Fruit fly (Drosophila melanogaster) whole organism, embryonic: ENCODE data around the gene CG7970.

ENCODE experiments used
- Ada2b ChIP-seq: fragments of 200-800 bp; sonication (Bioruptor generic); IDR thresholded peaks from 2 replicates; pipeline ENCODE4 v1.3.6; 2022; ENCODE audit warnings: missing biosample characterization, missing genetic modification characterization
- Asciz ChIP-seq: fragments of 200-800 bp; sonication (Bioruptor generic); optimal IDR thresholded peaks from 2 replicates; lab custom pipeline; 2017; ENCODE audit warnings: missing biosample characterization, mild to moderate bottlenecking, missing genetic modification characterization, missing genetic modification reagents
- Atf3 ChIP-seq: fragments of 200-800 bp; sonication (Bioruptor generic); optimal IDR thresholded peaks from 3 replicates; lab custom pipeline; 2016; ENCODE audit warnings: missing biosample characterization, missing genetic modification characterization
- Bgb ChIP-seq: fragments of 200-800 bp; sonication (Bioruptor generic); IDR thresholded peaks from 2 replicates; pipeline ENCODE4 v1.3.6; 2022; ENCODE audit warnings: missing biosample characterization, missing genetic modification characterization; ENCODE audit not compliant: partially characterized antibody
- CG11695 ChIP-seq: fragments of 200-800 bp; sonication (Bioruptor generic); IDR thresholded peaks from 3 replicates; pipeline ENCODE4 v1.3.6; 2022; ENCODE audit warnings: missing biosample characterization, missing genetic modification characterization
- CG12299 ChIP-seq: fragments of 200-800 bp; sonication (Bioruptor generic); optimal IDR thresholded peaks from 2 replicates; lab custom pipeline; 2018; ENCODE audit warnings: missing biosample characterization, mild to moderate bottlenecking, missing genetic modification characterization
- CG13287 ChIP-seq: fragments of 200-800 bp; sonication (Bioruptor generic); IDR thresholded peaks from 2 replicates; pipeline ENCODE4 v1.3.6; 2022; ENCODE audit warnings: missing biosample characterization, missing genetic modification characterization; ENCODE audit not compliant: partially characterized antibody
- CG13296 ChIP-seq: fragments of 200-800 bp; sonication (Bioruptor generic); optimal IDR thresholded peaks from 3 replicates; lab custom pipeline; 2018; ENCODE audit warnings: missing biosample characterization, mild to moderate bottlenecking, missing genetic modification characterization
- CG13424 ChIP-seq: fragments of 200-800 bp; sonication (Bioruptor generic); optimal IDR thresholded peaks from 2 replicates; lab custom pipeline; 2019; ENCODE audit warnings: missing biosample characterization, mild to moderate bottlenecking, missing genetic modification characterization, moderate library complexity
- CG14667 ChIP-seq: fragments of 200-800 bp; sonication (Bioruptor generic); IDR thresholded peaks from 2 replicates; pipeline ENCODE4 v1.3.6; 2022; ENCODE audit warnings: missing biosample characterization, missing genetic modification characterization
- CG15269 ChIP-seq: fragments of 200-800 bp; sonication (Bioruptor generic); optimal IDR thresholded peaks from 2 replicates; lab custom pipeline; 2018; ENCODE audit warnings: missing biosample characterization, mild to moderate bottlenecking, missing genetic modification characterization, moderate library complexity
- CG16815 ChIP-seq: fragments of 200-800 bp; sonication (Bioruptor generic); optimal IDR thresholded peaks from 3 replicates; lab custom pipeline; 2017; ENCODE audit warnings: missing biosample characterization, mild to moderate bottlenecking, missing genetic modification characterization
- CG2116 ChIP-seq: fragments of 200-800 bp; sonication (Bioruptor generic); optimal IDR thresholded peaks from 3 replicates; lab custom pipeline; 2018; ENCODE audit warnings: missing biosample characterization, mild to moderate bottlenecking, missing genetic modification characterization
- CG2875 ChIP-seq: fragments of 200-800 bp; sonication (Bioruptor generic); optimal IDR thresholded peaks from 2 replicates; lab custom pipeline; 2017; ENCODE audit warnings: missing biosample characterization, mild to moderate bottlenecking, missing genetic modification characterization, missing genetic modification reagents
- CG32767 ChIP-seq: fragments of 200-800 bp; sonication (Bioruptor generic); IDR thresholded peaks from 2 replicates; pipeline ENCODE4 v1.3.6; 2022; ENCODE audit warnings: missing biosample characterization, missing genetic modification characterization
- CG34376 ChIP-seq: fragments of 200-800 bp; sonication (Bioruptor generic); optimal IDR thresholded peaks from 2 replicates; lab custom pipeline; 2018; ENCODE audit warnings: missing biosample characterization, mild to moderate bottlenecking, missing genetic modification characterization
- CG6654 ChIP-seq: fragments of 200-800 bp; sonication (Bioruptor generic); optimal IDR thresholded peaks from 2 replicates; lab custom pipeline; 2017; ENCODE audit warnings: missing biosample characterization, mild to moderate bottlenecking, missing genetic modification characterization
- CG7372 ChIP-seq: fragments of 200-800 bp; sonication (Bioruptor generic); IDR thresholded peaks from 2 replicates; pipeline ENCODE4 v1.3.6; 2022; ENCODE audit warnings: missing biosample characterization, missing genetic modification characterization
- CG8924 ChIP-seq: fragments of 200-800 bp; optimal IDR thresholded peaks from 3 replicates; lab custom pipeline; 2019; ENCODE audit warnings: missing biosample characterization, mild to moderate bottlenecking, missing genetic modification characterization, moderate library complexity
- CG9215 ChIP-seq: fragments of 200-800 bp; sonication (Bioruptor generic); IDR thresholded peaks from 2 replicates; pipeline ENCODE4 v1.3.6; 2022; ENCODE audit warnings: missing biosample characterization, missing genetic modification characterization
- Dip2 ChIP-seq: fragments of 200-800 bp; sonication (Bioruptor generic); IDR thresholded peaks from 2 replicates; pipeline ENCODE4 v1.3.6; 2022; ENCODE audit warnings: missing biosample characterization, missing genetic modification characterization
- Fer3 ChIP-seq: fragments of 200-800 bp; sonication (Bioruptor generic); optimal IDR thresholded peaks from 2 replicates; lab custom pipeline; 2018; ENCODE audit warnings: missing biosample characterization, mild to moderate bottlenecking, missing genetic modification characterization, moderate library complexity
- Gsc ChIP-seq: fragments of 200-800 bp; sonication (Bioruptor generic); IDR thresholded peaks from 2 replicates; pipeline ENCODE4 v1.3.6; 2022; ENCODE audit warnings: missing biosample characterization, missing genetic modification characterization
- Gug ChIP-seq: fragments of 200-800 bp; sonication (Bioruptor generic); IDR thresholded peaks from 4 replicates; pipeline ENCODE4 v1.3.6; 2022; ENCODE audit warnings: missing biosample characterization, missing genetic modification characterization
- Hr78 ChIP-seq, 2 experiments: fragments of 200-800 bp in 1 of 2; fragments of >200 bp in 1 of 2; sonication (Bioruptor generic) in 1 of 2; optimal IDR thresholded peaks; 2 replicates each; lab custom pipeline; 2017 to 2019; ENCODE audit warnings: missing biosample characterization in 2 of 2, missing genetic modification characterization in 2 of 2, mild to moderate bottlenecking in 1 of 2, moderate library complexity in 1 of 2
- Lhr ChIP-seq: fragments of 200-800 bp; sonication (Bioruptor generic); optimal IDR thresholded peaks from 3 replicates; lab custom pipeline; 2017; ENCODE audit warnings: mild to moderate bottlenecking, missing biosample characterization, missing genetic modification reagents, missing genetic modification characterization
- Optix ChIP-seq: fragments of 200-800 bp; sonication (Bioruptor generic); IDR thresholded peaks from 3 replicates; pipeline ENCODE4 v1.3.6; 2022; ENCODE audit warnings: missing biosample characterization, missing genetic modification characterization
- PHDP ChIP-seq: fragments of 200-800 bp; sonication (Bioruptor generic); optimal IDR thresholded peaks from 3 replicates; lab custom pipeline; 2018; ENCODE audit warnings: missing biosample characterization, mild to moderate bottlenecking, missing genetic modification characterization, moderate library complexity
- Six4 ChIP-seq: fragments of 200-800 bp; sonication (Bioruptor generic); optimal IDR thresholded peaks from 2 replicates; lab custom pipeline; 2016; ENCODE audit warnings: missing biosample characterization, missing genetic modification characterization
- Usf ChIP-seq: fragments of 200-800 bp; sonication (Bioruptor generic); optimal IDR thresholded peaks from 2 replicates; lab custom pipeline; 2017; ENCODE audit warnings: missing genotype, missing biosample characterization, missing genetic modification characterization
- abd-A ChIP-seq: fragments of 200-800 bp; sonication (Bioruptor generic); optimal IDR thresholded peaks from 3 replicates; lab custom pipeline; 2019; ENCODE audit warnings: missing biosample characterization, mild to moderate bottlenecking, missing genetic modification characterization, moderate library complexity
- al ChIP-seq: fragments of 200-800 bp; sonication (Bioruptor generic); IDR thresholded peaks from 2 replicates; pipeline ENCODE4 v1.3.6; 2022; ENCODE audit warnings: missing biosample characterization, missing genetic modification characterization
- btn ChIP-seq: fragments of 200-800 bp; sonication (Bioruptor generic); optimal IDR thresholded peaks from 2 replicates; lab custom pipeline; 2016; ENCODE audit warnings: missing biosample characterization, missing genetic modification characterization
- chn ChIP-seq: fragments of 200-800 bp; sonication (Bioruptor generic); optimal IDR thresholded peaks from 2 replicates; lab custom pipeline; 2016; ENCODE audit warnings: missing biosample characterization, missing genetic modification characterization
- croc ChIP-seq: fragments of 200-800 bp; sonication (Bioruptor generic); conservative IDR thresholded peaks from 3 replicates; pipeline ENCODE4 v1.3.6; 2022; ENCODE audit warnings: missing biosample characterization, missing genetic modification characterization
- emc ChIP-seq: fragments of 200-800 bp; sonication (Bioruptor generic); optimal IDR thresholded peaks from 2 replicates; lab custom pipeline; 2016; ENCODE audit warnings: missing biosample characterization, missing genetic modification characterization
- fru ChIP-seq: fragments of >200 bp; optimal IDR thresholded peaks from 2 replicates; lab custom pipeline; 2017
- gce ChIP-seq: fragments of 200-800 bp; sonication (Bioruptor generic); IDR thresholded peaks from 3 replicates; pipeline ENCODE4 v1.3.6; 2022; ENCODE audit warnings: missing biosample characterization, missing genetic modification characterization
- hbn ChIP-seq: fragments of 200-800 bp; sonication (Bioruptor generic); IDR thresholded peaks from 2 replicates; pipeline ENCODE4 v1.3.6; 2022; ENCODE audit warnings: missing biosample characterization, missing genetic modification characterization; ENCODE audit not compliant: partially characterized antibody
- ind ChIP-seq: fragments of 200-800 bp; sonication (Bioruptor generic); optimal IDR thresholded peaks from 3 replicates; lab custom pipeline; 2016; ENCODE audit warnings: missing biosample characterization, missing genetic modification characterization
- ken ChIP-seq: fragments of 200-800 bp; sonication (Bioruptor generic); IDR thresholded peaks from 3 replicates; pipeline ENCODE4 v1.3.6; 2022; ENCODE audit warnings: missing biosample characterization, missing genetic modification characterization
- oc ChIP-seq: fragments of 200-800 bp; sonication (Bioruptor generic); optimal IDR thresholded peaks from 2 replicates; lab custom pipeline; 2018; ENCODE audit warnings: missing biosample characterization, mild to moderate bottlenecking, missing genetic modification characterization, moderate library complexity
- pan ChIP-seq, 4 experiments: fragments of >200 bp in 3 of 4; fragments of 200-800 bp in 1 of 4; sonication (Bioruptor generic) in 1 of 4; optimal IDR thresholded peaks in 3 of 4; IDR thresholded peaks in 1 of 4; 2 replicates each; pipeline versions ENCODE4 v1.3.6 to Lab custom; 2017 to 2022; ENCODE audit warnings: missing biosample characterization in 2 of 4, missing genetic modification characterization in 2 of 4, mixed read lengths in 1 of 4
- prd ChIP-seq, 3 experiments: fragments of >200 bp in 2 of 3; fragments of 200-800 bp in 1 of 3; sonication (Bioruptor generic) in 1 of 3; optimal IDR thresholded peaks in 2 of 3; IDR thresholded peaks in 1 of 3; 2 replicates in 2 of 3; 3 replicates in 1 of 3; pipeline versions ENCODE4 v1.3.6 to Lab custom; 2017 to 2022; ENCODE audit warnings: missing biosample characterization in 1 of 3, missing genetic modification characterization in 1 of 3
- ro ChIP-seq: fragments of 200-800 bp; sonication (Bioruptor generic); IDR thresholded peaks from 2 replicates; pipeline ENCODE4 v1.3.6; 2022; ENCODE audit warnings: missing biosample characterization, missing genetic modification characterization
- row ChIP-seq: fragments of 200-800 bp; sonication (Bioruptor generic); IDR thresholded peaks from 3 replicates; pipeline ENCODE4 v1.3.6; 2022; ENCODE audit warnings: missing biosample characterization, missing genetic modification characterization
- sd ChIP-seq: fragments of 200-800 bp; sonication (Bioruptor generic); optimal IDR thresholded peaks from 3 replicates; lab custom pipeline; 2018; ENCODE audit warnings: missing biosample characterization, mild to moderate bottlenecking, missing genetic modification characterization, moderate library complexity
- slbo ChIP-seq: fragments of 200-800 bp; sonication (Bioruptor generic); IDR thresholded peaks from 2 replicates; pipeline ENCODE4 v1.3.6; 2022; ENCODE audit warnings: missing biosample characterization, missing genetic modification characterization
- unc-4 ChIP-seq: fragments of 200-800 bp; sonication (Bioruptor generic); IDR thresholded peaks from 2 replicates; pipeline ENCODE4 v1.3.6; 2022; ENCODE audit warnings: missing biosample characterization, missing genetic modification characterization; ENCODE audit not compliant: partially characterized antibody

Gene CG7970

dm6 chr3L:1629064-1629777, 23.3 kb upstream of the CG7970 start, which contains the start of gene GC (continued):
- TF ChIP-seq CG16815 (GFP tag; lab: Kevin White, UChicago) (no peak), ken (0 out of 3 replicates have a peak, but pooled peaks have one; percentile 22), Usf (GFP tag; lab: Kevin White, UChicago) (no peak), Ada2b (no peak), CG13287 (GFP tag; lab: Robert Waterston, UW) (no peak), Lhr (no peak), CG6654 (no peak), Atf3 (no peak), Asciz (GFP tag; lab: Kevin White, UChicago) (no peak), CG14667 (no peak), al (GFP tag; lab: Robert Waterston, UW) (no peak), CG11695 (GFP tag; lab: Robert Waterston, UW) (no peak), abd-A (no peak), prd (optimal IDR thresholded peaks at IDR 0.05; lab: Kevin White, UChicago) (no peak), prd (GFP tag; IDR thresholded peaks at IDR 0.05; lab: Robert Waterston, UW) (0 out of 3 replicates have a peak, but pooled peaks have one; percentile 21), Optix (GFP tag; lab: Robert Waterston, UW) (no peak), pan (optimal IDR thresholded peaks at IDR 0.05; lab: Kevin White, UChicago) (no peak), pan (GFP tag; optimal IDR thresholded peaks at IDR 0.05 in 1 of 2, IDR thresholded peaks at IDR 0.05 in 1 of 2) (peak in 1 of 2 experiments; percentile 39), CG2116 (GFP tag; lab: Kevin White, UChicago) (no peak), CG7372 (GFP tag; lab: Robert Waterston, UW) (no peak), CG34376 (GFP tag; lab: Kevin White, UChicago) (no peak), CG12299 (tag; lab: Kevin White, UChicago) (no peak), Hr78 (GFP tag; optimal IDR thresholded peaks at IDR 0.05; lab: Kevin White, UChicago) (no peak), row (GFP tag; lab: Robert Waterston, UW) (peak; percentile 75), hbn (no peak), CG2875 (no peak), CG13296 (GFP tag; lab: Kevin White, UChicago) (no peak), sd (tag; lab: Kevin White, UChicago) (no peak), ro (GFP tag; lab: Robert Waterston, UW) (no peak), Bgb (GFP tag; lab: Robert Waterston, UW) (peak; percentile 37; the same call in 1 of the 2 replicates), CG15269 (tag; lab: Kevin White, UChicago) (no peak), croc (GFP tag; lab: Robert Waterston, UW) (no peak), PHDP (tag; lab: Kevin White, UChicago) (no peak), Gsc (GFP tag; lab: Robert Waterston, UW) (no peak), CG9215 (GFP tag; lab: Robert Waterston, UW) (no peak), Fer3 (tag; lab: Kevin White, UChicago) (no peak), btn (no peak), fru (no peak), slbo (GFP tag; lab: Robert Waterston, UW) (peak; percentile 56), Six4 (no peak), CG13424 (tag; lab: Kevin White, UChicago) (no peak), chn (GFP tag; lab: Kevin White, UChicago) (no peak), Gug (GFP tag; lab: Robert Waterston, UW) (no peak), oc (no peak), gce (GFP tag; lab: Robert Waterston, UW) (no peak), CG32767 (no peak), unc-4 (no peak), Dip2 (GFP tag; lab: Robert Waterston, UW) (no peak), ind (GFP tag; lab: Kevin White, UChicago) (no peak), emc (GFP tag; lab: Kevin White, UChicago) (no peak), CG8924 (no peak)
